Worm (Caenorhabditis elegans) whole organism, L2 larva: ENCODE measurements around the gene nra-1.

Source experiments
- aly-2 ChIP-seq: fragments of 150-350 bp; optimal IDR thresholded peaks from 2 replicates; lab custom pipeline; 2014; ENCODE audit warnings: missing biosample characterization, missing genetic modification characterization
- ama-1 ChIP-seq: fragments of 150-350 bp; optimal IDR thresholded peaks from 2 replicates; lab custom pipeline; 2018; ENCODE audit warnings: inconsistent platforms
- egl-27 ChIP-seq: sonication (generic microtip); optimal IDR thresholded peaks from 3 replicates; lab custom pipeline; 2017; ENCODE audit warnings: missing biosample characterization, missing genetic modification reagents, missing genetic modification characterization
- elt-1 ChIP-seq: fragments of 150-350 bp; optimal IDR thresholded peaks from 2 replicates; lab custom pipeline; 2014; ENCODE audit warnings: missing biosample characterization, missing genetic modification characterization
- lin-39 ChIP-seq: fragments of 150-350 bp; optimal IDR thresholded peaks from 2 replicates; lab custom pipeline; 2014; ENCODE audit warnings: missing biosample characterization, missing genetic modification reagents, missing genetic modification characterization
- lsy-2 ChIP-seq, 2 experiments: fragments of 150-350 bp in 1 of 2; sonication (generic microtip) in 1 of 2; optimal IDR thresholded peaks; 2 replicates each; lab custom pipeline; 2014 to 2017; ENCODE audit warnings: missing biosample characterization in 2 of 2, missing genetic modification characterization in 2 of 2
- mdl-1 ChIP-seq, 2 experiments: fragments of 150-350 bp in 1 of 2; sonication (generic microtip) in 1 of 2; optimal IDR thresholded peaks; 2 replicates each; lab custom pipeline; 2017; ENCODE audit warnings: missing biosample characterization in 2 of 2, missing genetic modification characterization in 2 of 2
- nhr-23 ChIP-seq: fragments of 150-350 bp; optimal IDR thresholded peaks from 2 replicates; lab custom pipeline; 2014; ENCODE audit warnings: missing biosample characterization, missing genetic modification reagents, missing genetic modification characterization
- unc-55 ChIP-seq: fragments of 150-350 bp; sonication (generic microtip); optimal IDR thresholded peaks from 3 replicates; lab custom pipeline; 2014; ENCODE audit warnings: missing biosample characterization, missing genetic modification reagents, missing genetic modification characterization

DNA sequence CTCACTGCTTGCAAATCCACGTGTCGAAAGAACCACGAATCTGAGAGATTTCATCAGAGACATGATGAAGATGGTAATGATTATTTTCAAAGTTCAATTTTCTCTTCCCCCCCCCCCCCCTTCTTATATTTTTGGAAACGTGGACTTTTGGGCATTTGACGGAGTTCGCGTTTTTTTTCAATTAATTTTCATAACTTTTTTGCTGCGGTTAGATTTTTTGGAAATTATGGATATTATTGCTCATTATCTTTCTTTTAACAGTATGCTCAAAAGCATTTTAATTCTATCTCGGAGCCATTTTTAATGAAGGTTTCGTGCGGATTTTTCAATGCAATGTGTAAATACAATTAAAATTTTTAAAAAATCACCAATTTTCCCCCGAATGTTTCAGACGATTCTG is 24.7 kb downstream of the nra-1 start, which contains the start of gene phyh-1:
- TF ChIP-seq aly-2 (tag; lab: Kevin White, UChicago) (no peak), egl-27 (no peak), lsy-2 (tag; optimal IDR thresholded peaks at IDR 0.05; lab: Kevin White, UChicago) (no peak), mdl-1 (tag; optimal IDR thresholded peaks at IDR 0.05; lab: Kevin White, UChicago) (no peak), lin-39 (tag; lab: Kevin White, UChicago) (no peak), unc-55 (GFP tag; lab: Kevin White, UChicago) (no peak), nhr-23 (tag; lab: Kevin White, UChicago) (no peak), ama-1 (no peak), elt-1 (tag; lab: Kevin White, UChicago) (no peak)
